Worm (Caenorhabditis elegans): ENCODE measurements around the gene C55A6.4.
"Not testable (repeated sequence)": the region's sequence is repeated elsewhere in the genome, so short reads cannot be mapped to it uniquely, and the experiment has no call there.

ce11 chrV:11504853-11505397 is 12.8 kb downstream of the C55A6.4 start, which contains the start of the genes C55A6.1 and C55A6.10:
- TF ChIP-seq pha-4, ceh-79, F52B5.7, T07F8.4 (tag; optimal IDR thresholded peaks at IDR 0.05): not testable (repeated sequence)
- TF ChIP-seq Y56A3A.18 (GFP tag; IDR thresholded peaks at IDR 0.05), result peak; percentile 70; the same call in 1 of the 2 replicates
- TF ChIP-seq egrh-3 (GFP tag; IDR thresholded peaks at IDR 0.05), result peak; percentile 69; the same call in 1 of the 2 replicates

All from whole organism, young adult.